Worm (Caenorhabditis elegans) whole organism, L3 larva: ENCODE results near the gene rbm-42.

Experiments used
- R02D3.7 ChIP-seq: fragments of 150-350 bp; optimal IDR thresholded peaks from 2 replicates; lab custom pipeline; 2014; ENCODE audit warnings: missing biosample characterization, missing genetic modification characterization
- ceh-16 ChIP-seq: sonication (generic microtip); optimal IDR thresholded peaks from 2 replicates; lab custom pipeline; 2017; ENCODE audit warnings: missing biosample characterization, missing genetic modification characterization
- ceh-82 ChIP-seq: fragments of 150-350 bp; optimal IDR thresholded peaks from 2 replicates; lab custom pipeline; 2014; ENCODE audit warnings: missing biosample characterization, missing genetic modification characterization
- ceh-9 ChIP-seq: sonication (generic microtip); optimal IDR thresholded peaks from 2 replicates; lab custom pipeline; 2018; ENCODE audit warnings: missing biosample characterization, missing genetic modification characterization
- egl-27 ChIP-seq: sonication (generic microtip); optimal IDR thresholded peaks from 4 replicates; lab custom pipeline; 2017; ENCODE audit warnings: missing biosample characterization, missing genetic modification reagents, missing genetic modification characterization
- elt-2 ChIP-seq: sonication (generic microtip); optimal IDR thresholded peaks from 2 replicates; lab custom pipeline; 2016; ENCODE audit warnings: missing genetic modification reagents, mild to moderate bottlenecking, missing genetic modification characterization, missing compliant biosample characterization
- elt-3 ChIP-seq, 3 experiments: fragments of 150-350 bp in 1 of 3; sonication (generic microtip) in 2 of 3; optimal IDR thresholded peaks; 2 replicates in 2 of 3; 4 replicates in 1 of 3; lab custom pipeline; 2014 to 2017; ENCODE audit warnings: missing biosample characterization in 3 of 3, missing genetic modification characterization in 3 of 3
- eor-1 ChIP-seq, 2 experiments: fragments of 150-350 bp; optimal IDR thresholded peaks; 2 replicates each; lab custom pipeline; 2014 to 2018; ENCODE audit warnings: missing biosample characterization in 2 of 2, missing genetic modification characterization in 2 of 2
- fkh-2 ChIP-seq: fragments of 150-350 bp; optimal IDR thresholded peaks from 2 replicates; lab custom pipeline; 2014; ENCODE audit warnings: missing biosample characterization, missing genetic modification reagents, missing genetic modification characterization
- hmg-11 ChIP-seq: sonication (generic microtip); optimal IDR thresholded peaks from 2 replicates; lab custom pipeline; 2016; ENCODE audit warnings: missing genetic modification characterization, missing compliant biosample characterization
- jun-1 ChIP-seq: fragments of 150-350 bp; optimal IDR thresholded peaks from 2 replicates; lab custom pipeline; 2014; ENCODE audit warnings: missing biosample characterization, missing genetic modification reagents, missing genetic modification characterization
- lin-15B ChIP-seq: fragments of 150-350 bp; optimal IDR thresholded peaks from 2 replicates; lab custom pipeline; 2014; ENCODE audit warnings: missing biosample characterization, missing genetic modification characterization
- lin-39 ChIP-seq: fragments of 150-350 bp; optimal IDR thresholded peaks from 2 replicates; lab custom pipeline; 2018; ENCODE audit warnings: missing biosample characterization, missing genetic modification reagents, missing genetic modification characterization
- mdl-1 ChIP-seq: fragments of 150-350 bp; optimal IDR thresholded peaks from 2 replicates; lab custom pipeline; 2014; ENCODE audit warnings: missing biosample characterization, missing genetic modification characterization
- mml-1 ChIP-seq: fragments of 150-350 bp; sonication (generic microtip); optimal IDR thresholded peaks from 3 replicates; lab custom pipeline; 2014; ENCODE audit warnings: missing biosample characterization, missing genetic modification characterization
- nfya-1 ChIP-seq: sonication (generic microtip); optimal IDR thresholded peaks from 2 replicates; lab custom pipeline; 2017; ENCODE audit warnings: missing genetic modification characterization, mild to moderate bottlenecking, missing compliant biosample characterization, antibody characterized with exemption, moderate library complexity; ENCODE audit not compliant: insufficient read depth
- nhr-11 ChIP-seq: fragments of 150-350 bp; optimal IDR thresholded peaks from 2 replicates; lab custom pipeline; 2014; ENCODE audit warnings: missing biosample characterization, missing genetic modification characterization
- nhr-12 ChIP-seq: fragments of 150-350 bp; optimal IDR thresholded peaks from 2 replicates; lab custom pipeline; 2014; ENCODE audit warnings: missing biosample characterization, missing genetic modification characterization
- nhr-237 ChIP-seq: fragments of 150-350 bp; optimal IDR thresholded peaks from 2 replicates; lab custom pipeline; 2014; ENCODE audit warnings: missing biosample characterization, missing genetic modification characterization
- nhr-25 ChIP-seq: sonication (generic microtip); optimal IDR thresholded peaks from 2 replicates; lab custom pipeline; 2017; ENCODE audit warnings: missing biosample characterization, missing genetic modification characterization
- nhr-43 ChIP-seq: sonication (generic microtip); optimal IDR thresholded peaks from 2 replicates; lab custom pipeline; 2016; ENCODE audit warnings: mild to moderate bottlenecking, missing genetic modification characterization, missing compliant biosample characterization; ENCODE audit not compliant: poor library complexity, severe bottlenecking
- nhr-67 ChIP-seq: fragments of 150-350 bp; optimal IDR thresholded peaks from 2 replicates; lab custom pipeline; 2014; ENCODE audit warnings: missing biosample characterization, missing genetic modification characterization
- nhr-76 ChIP-seq: fragments of 150-350 bp; sonication (generic microtip); optimal IDR thresholded peaks from 5 replicates; lab custom pipeline; 2014; ENCODE audit warnings: missing biosample characterization, missing genetic modification characterization
- pha-4 ChIP-seq: fragments of 150-350 bp; optimal IDR thresholded peaks from 2 replicates; lab custom pipeline; 2014; ENCODE audit warnings: missing biosample characterization, missing genetic modification reagents, missing genetic modification characterization
- pqm-1 ChIP-seq: fragments of 150-350 bp; optimal IDR thresholded peaks from 2 replicates; lab custom pipeline; 2017; ENCODE audit warnings: missing biosample characterization, missing genetic modification characterization, inconsistent platforms
- sea-2 ChIP-seq: fragments of 150-350 bp; sonication (generic microtip); optimal IDR thresholded peaks from 4 replicates; lab custom pipeline; 2014; ENCODE audit warnings: missing biosample characterization, missing genetic modification reagents, missing genetic modification characterization
- skn-1 ChIP-seq: fragments of 150-350 bp; optimal IDR thresholded peaks from 2 replicates; lab custom pipeline; 2014; ENCODE audit warnings: missing biosample characterization, missing genetic modification characterization
- snpc-4 ChIP-seq: fragments of 150-350 bp; optimal IDR thresholded peaks from 2 replicates; lab custom pipeline; 2014; ENCODE audit warnings: missing biosample characterization, missing genetic modification characterization
- tbx-2 ChIP-seq: sonication (generic microtip); optimal IDR thresholded peaks from 2 replicates; lab custom pipeline; 2016; ENCODE audit warnings: mild to moderate bottlenecking, missing genetic modification characterization, missing compliant biosample characterization
- unc-39 ChIP-seq: sonication (generic microtip); optimal IDR thresholded peaks from 4 replicates; lab custom pipeline; 2017; ENCODE audit warnings: missing biosample characterization, missing genetic modification characterization
- unc-62 ChIP-seq: fragments of 150-350 bp; sonication (generic microtip); optimal IDR thresholded peaks from 4 replicates; lab custom pipeline; 2014; ENCODE audit warnings: missing biosample characterization, missing genetic modification reagents, missing genetic modification characterization

The rbm-42 gene

DNA sequence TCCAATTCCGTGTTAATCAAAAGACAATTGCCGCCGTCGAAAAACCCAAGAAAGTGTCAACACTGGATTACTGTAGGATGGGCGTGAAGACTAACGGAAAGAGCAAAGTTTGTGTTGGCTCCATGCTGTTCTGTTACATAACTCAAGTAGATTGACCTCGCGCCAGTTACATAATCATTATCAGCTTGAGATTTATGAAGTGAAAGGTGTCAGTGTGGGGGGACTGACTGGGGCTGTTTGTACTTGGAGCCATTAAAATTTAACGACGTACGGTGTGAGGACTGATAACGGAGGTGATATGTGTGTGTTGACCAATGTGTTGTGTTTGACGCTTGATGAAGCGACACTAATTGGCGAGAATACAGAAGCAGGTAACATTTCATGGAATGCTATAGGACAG lies 6.3 kb downstream of the rbm-42 start:
- TF ChIP-seq nhr-11 (tag; lab: Kevin White, UChicago): no peak
- TF ChIP-seq pqm-1: peak; percentile 57
- TF ChIP-seq elt-2: peak; percentile 88
- no peak for TF ChIP-seq ceh-82

DNA sequence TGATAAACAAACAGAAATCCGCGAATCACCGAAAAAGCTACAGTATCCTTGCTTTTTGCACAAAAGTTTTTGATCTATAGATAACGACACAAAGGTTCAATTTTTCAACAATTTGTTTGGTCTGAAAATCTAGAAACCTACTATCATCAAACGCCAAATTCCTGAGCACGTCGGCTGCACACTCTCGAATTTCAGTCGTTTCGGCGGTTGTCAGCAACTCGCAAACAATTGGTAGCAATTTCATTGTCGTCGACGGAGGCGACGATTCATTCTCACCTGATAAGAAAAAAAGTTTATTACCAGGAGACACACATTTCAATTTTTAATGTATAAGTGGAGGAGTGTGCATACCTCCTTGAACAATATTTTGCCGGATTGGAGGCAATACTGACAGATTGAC lies 7.2 kb downstream of the rbm-42 start:
- TF ChIP-seq nhr-43 (tag; lab: Kevin White, UChicago) (no peak), elt-2 (peak; percentile 70)

DNA sequence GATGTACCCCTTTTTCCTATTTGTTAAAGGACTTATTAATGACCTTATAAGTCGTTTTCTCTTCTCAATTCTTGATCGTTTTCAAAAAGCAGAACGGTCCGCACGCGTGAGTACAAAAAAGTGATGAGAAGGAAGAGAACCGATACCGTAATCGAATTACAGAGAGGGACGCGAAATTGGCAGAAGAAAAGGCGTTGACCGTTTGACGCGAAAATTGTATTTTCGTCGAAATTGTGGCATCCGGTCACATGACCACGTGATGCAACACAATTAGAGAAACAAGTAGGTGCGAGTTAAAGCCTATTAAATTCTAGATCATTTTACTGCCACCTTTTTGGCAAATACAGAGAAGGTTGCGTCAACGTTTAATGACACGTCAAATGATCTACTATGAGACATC lies 8.9 kb downstream of the rbm-42 start:
- TF ChIP-seq tbx-2 (tag; lab: Kevin White, UChicago): peak; percentile 84
- TF ChIP-seq lin-15B (tag; lab: Kevin White, UChicago): no peak
- TF ChIP-seq jun-1 (tag; lab: Kevin White, UChicago): no peak

DNA sequence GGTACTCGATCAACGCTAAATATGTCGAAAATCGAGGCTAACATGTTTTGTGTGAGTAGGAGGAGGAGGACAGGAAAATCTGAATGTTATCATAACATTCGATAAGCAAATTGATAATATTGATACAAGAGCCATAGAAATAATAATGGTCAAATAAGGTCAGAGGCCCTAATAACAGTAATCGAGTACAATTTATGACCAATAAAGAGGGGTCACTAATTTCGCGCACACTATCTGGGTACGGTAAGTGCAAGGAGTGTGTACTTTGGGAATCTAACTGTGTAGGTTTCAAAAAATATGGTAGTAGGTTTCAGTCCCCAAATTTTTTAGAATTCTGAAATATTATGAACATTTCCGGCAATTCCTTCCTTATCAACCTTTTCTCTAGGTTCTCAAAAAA lies 9.5 kb downstream of the rbm-42 start:
- TF ChIP-seq R02D3.7 (tag; lab: Kevin White, UChicago): no peak
- TF ChIP-seq nhr-25 (tag; lab: Kevin White, UChicago): no peak
- no peak for TF ChIP-seq nhr-43 (tag; lab: Kevin White, UChicago)
- TF ChIP-seq nhr-12 (tag; lab: Kevin White, UChicago): no peak
- no peak for TF ChIP-seq skn-1 (tag; lab: Kevin White, UChicago)
- TF ChIP-seq mdl-1 (tag; lab: Kevin White, UChicago): no peak
- TF ChIP-seq nhr-237 (tag; lab: Kevin White, UChicago): no peak
- no peak for TF ChIP-seq jun-1 (tag; lab: Kevin White, UChicago)
- TF ChIP-seq sea-2 (GFP tag; lab: Kevin White, UChicago): no peak
- TF ChIP-seq lin-15B (tag; lab: Kevin White, UChicago): no peak
- no peak for TF ChIP-seq pqm-1
- TF ChIP-seq nhr-76 (tag; lab: Kevin White, UChicago): no peak
- no peak for TF ChIP-seq nhr-67 (tag; lab: Kevin White, UChicago)
- no peak for TF ChIP-seq snpc-4
- TF ChIP-seq elt-3 (tag; optimal IDR thresholded peaks at IDR 0.05; lab: Kevin White, UChicago): no peak
- no peak for TF ChIP-seq egl-27 (tag; lab: Kevin White, UChicago)

DNA sequence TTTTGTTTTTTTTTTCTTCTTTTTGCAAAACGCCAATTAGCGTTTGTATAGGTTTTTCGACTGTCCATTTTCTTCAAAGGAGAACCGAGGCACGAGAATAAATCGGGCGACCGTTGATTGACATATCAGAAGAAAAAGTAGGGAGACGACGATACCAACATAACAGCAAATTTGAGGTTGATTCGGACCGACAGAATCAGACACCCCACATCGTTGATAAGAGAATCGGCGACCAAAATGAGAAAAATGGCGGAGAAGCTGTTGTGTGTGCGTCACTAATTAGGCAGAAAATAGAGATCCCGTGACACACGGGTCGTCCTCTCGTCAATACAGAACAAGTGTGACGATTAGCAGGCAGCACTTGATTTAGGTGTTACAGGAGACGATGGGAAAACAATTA lies 11.1 kb downstream of the rbm-42 start:
- TF ChIP-seq unc-62 (peak; percentile 40), hmg-11 (tag; lab: Kevin White, UChicago) (no peak), tbx-2 (tag; lab: Kevin White, UChicago) (peak; percentile 90)

DNA sequence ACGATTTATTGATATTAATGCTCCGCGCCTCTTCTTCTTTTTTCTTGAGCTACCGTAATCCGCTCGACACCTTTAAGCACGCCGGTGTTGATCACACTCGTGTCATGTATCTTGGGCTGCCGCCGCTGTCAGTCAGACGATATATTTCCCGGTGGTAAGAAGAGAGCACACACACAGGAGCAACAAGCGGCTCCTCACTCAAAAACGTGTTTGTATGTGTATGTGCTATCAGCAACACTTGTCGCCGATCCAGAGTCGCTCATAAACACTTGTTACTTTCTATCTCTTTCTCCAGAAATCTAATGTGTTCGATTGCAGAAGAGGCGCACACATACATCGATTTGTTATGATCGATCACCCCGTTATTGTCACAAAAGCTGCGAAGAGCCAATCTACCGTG lies 12.5 kb downstream of the rbm-42 start:
- TF ChIP-seq lin-39 (tag; lab: Kevin White, UChicago): peak; percentile 2
- TF ChIP-seq elt-2: peak; percentile 12
- peak; percentile 5 for TF ChIP-seq pha-4
- TF ChIP-seq nfya-1 (tag; lab: Kevin White, UChicago): peak; percentile 51
- no peak for TF ChIP-seq nhr-25 (tag; lab: Kevin White, UChicago)

DNA sequence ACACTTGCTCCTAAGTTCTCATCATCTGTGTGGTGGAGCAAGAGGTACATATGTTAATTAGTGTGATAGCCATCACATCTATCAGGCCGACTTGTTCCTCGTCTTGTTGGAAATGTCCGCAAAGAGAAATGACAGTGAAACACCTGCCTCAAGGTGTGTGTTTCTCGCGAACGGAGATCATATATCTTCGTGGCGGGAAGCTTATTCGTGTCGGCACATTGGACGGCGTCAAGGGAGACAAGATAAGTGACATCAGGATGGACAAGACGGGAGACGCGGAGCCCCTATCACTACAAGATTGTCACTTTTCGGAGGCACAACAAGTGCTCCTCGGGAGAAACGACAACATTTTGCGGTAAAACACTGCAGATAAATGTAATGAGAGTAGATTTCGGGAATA lies 13.3 kb downstream of the rbm-42 start:
- TF ChIP-seq hmg-11 (tag; lab: Kevin White, UChicago): no peak
- no peak for TF ChIP-seq snpc-4
- no peak for TF ChIP-seq ceh-16
- no peak for TF ChIP-seq fkh-2
- TF ChIP-seq nfya-1 (tag; lab: Kevin White, UChicago): no peak
- no peak for TF ChIP-seq elt-3 (tag; optimal IDR thresholded peaks at IDR 0.05; lab: Kevin White, UChicago)
- TF ChIP-seq ceh-9 (tag; lab: Kevin White, UChicago): no peak
- TF ChIP-seq unc-39 (tag; lab: Kevin White, UChicago): no peak
- no peak for TF ChIP-seq mdl-1 (tag; lab: Kevin White, UChicago)
- no peak for TF ChIP-seq nhr-237 (tag; lab: Kevin White, UChicago)
- no peak for TF ChIP-seq nhr-12 (tag; lab: Kevin White, UChicago)
- no peak for TF ChIP-seq jun-1 (tag; lab: Kevin White, UChicago)
- no peak for TF ChIP-seq mml-1 (tag; lab: Kevin White, UChicago)
- TF ChIP-seq eor-1 (tag; optimal IDR thresholded peaks at IDR 0.05; lab: Kevin White, UChicago): no peak
